Fruit fly (Drosophila melanogaster) whole organism, embryonic: ENCODE results near the gene CG33293.

ENCODE experiments used
- Awh ChIP-seq: fragments of 200-800 bp; sonication (Bioruptor generic); IDR thresholded peaks from 2 replicates; pipeline ENCODE4, ENCODE4 v1.3.6; 2022; ENCODE audit warnings: missing biosample characterization, missing genetic modification characterization
- B-H1 ChIP-seq: fragments of 200-800 bp; sonication (Bioruptor generic); IDR thresholded peaks from 3 replicates; pipeline ENCODE4 v1.3.6; 2022; ENCODE audit warnings: missing biosample characterization, missing genetic modification characterization
- CG10462 ChIP-seq: fragments of 200-800 bp; sonication (Bioruptor generic); optimal IDR thresholded peaks from 2 replicates; lab custom pipeline; 2016; ENCODE audit warnings: missing biosample characterization, missing genetic modification characterization
- CG12104 ChIP-seq: fragments of 200-800 bp; sonication (Bioruptor generic); optimal IDR thresholded peaks from 3 replicates; lab custom pipeline; 2016; ENCODE audit warnings: missing biosample characterization, missing genetic modification characterization
- CG1603 ChIP-seq: fragments of 200-800 bp; sonication (Bioruptor generic); optimal IDR thresholded peaks from 2 replicates; lab custom pipeline; 2019; ENCODE audit warnings: missing biosample characterization, mild to moderate bottlenecking, missing genetic modification characterization, moderate library complexity
- CG17359 ChIP-seq: fragments of 200-800 bp; sonication (Bioruptor generic); optimal IDR thresholded peaks from 3 replicates; lab custom pipeline; 2018; ENCODE audit warnings: missing biosample characterization, mild to moderate bottlenecking, missing genetic modification characterization, moderate library complexity
- CG18599 ChIP-seq: fragments of 200-800 bp; sonication (Bioruptor generic); optimal IDR thresholded peaks from 3 replicates; lab custom pipeline; 2017; ENCODE audit warnings: missing biosample characterization, missing genetic modification characterization, mild to moderate bottlenecking, moderate library complexity, missing genetic modification reagents
- CG31388 ChIP-seq: fragments of 200-800 bp; sonication (Bioruptor generic); optimal IDR thresholded peaks from 2 replicates; lab custom pipeline; 2016; ENCODE audit warnings: missing biosample characterization, missing genetic modification characterization
- CG31441 ChIP-seq: fragments of 200-800 bp; sonication (Bioruptor generic); IDR thresholded peaks from 2 replicates; pipeline ENCODE4 v1.3.6; 2022; ENCODE audit warnings: missing biosample characterization, missing genetic modification characterization
- CG34422 ChIP-seq: fragments of 200-800 bp; sonication (Bioruptor generic); IDR thresholded peaks from 3 replicates; pipeline ENCODE4 v1.3.6; 2022; ENCODE audit warnings: missing biosample characterization, missing genetic modification characterization
- CG3847 ChIP-seq: fragments of 200-800 bp; sonication (Bioruptor generic); IDR thresholded peaks from 2 replicates; pipeline ENCODE4 v1.3.6; 2022; ENCODE audit warnings: missing biosample characterization, missing genetic modification characterization
- CG4730 ChIP-seq: fragments of 200-800 bp; sonication (Bioruptor generic); IDR thresholded peaks from 2 replicates; pipeline ENCODE4 v1.3.6; 2022; ENCODE audit warnings: missing biosample characterization, missing genetic modification characterization
- CG7271 ChIP-seq: fragments of 200-800 bp; sonication (Bioruptor generic); optimal IDR thresholded peaks from 2 replicates; lab custom pipeline; 2018; ENCODE audit warnings: missing biosample characterization, mild to moderate bottlenecking, missing genetic modification characterization, moderate library complexity
- CG8924 ChIP-seq: fragments of 200-800 bp; optimal IDR thresholded peaks from 3 replicates; lab custom pipeline; 2019; ENCODE audit warnings: missing biosample characterization, mild to moderate bottlenecking, missing genetic modification characterization, moderate library complexity
- CG9876 ChIP-seq: fragments of 200-800 bp; sonication (Bioruptor generic); optimal IDR thresholded peaks from 2 replicates; lab custom pipeline; 2016; ENCODE audit warnings: missing biosample characterization, missing genetic modification characterization
- D19A ChIP-seq: fragments of 200-800 bp; optimal IDR thresholded peaks from 3 replicates; lab custom pipeline; 2019; ENCODE audit warnings: missing biosample characterization, mild to moderate bottlenecking, missing genetic modification characterization, moderate library complexity
- HLH3B ChIP-seq: fragments of 200-800 bp; sonication (Bioruptor generic); IDR thresholded peaks from 2 replicates; pipeline ENCODE4 v1.3.6; 2022; ENCODE audit warnings: missing biosample characterization, missing genetic modification characterization
- HLHmδ ChIP-seq: fragments of 200-800 bp; sonication (Bioruptor generic); optimal IDR thresholded peaks from 2 replicates; lab custom pipeline; 2018; ENCODE audit warnings: missing biosample characterization, mild to moderate bottlenecking, missing genetic modification characterization, moderate library complexity
- Hsf ChIP-seq: fragments of 200-800 bp; sonication (Bioruptor generic); optimal IDR thresholded peaks from 3 replicates; lab custom pipeline; 2016; ENCODE audit warnings: missing biosample characterization, missing genetic modification characterization
- NC2α ChIP-seq: fragments of 200-800 bp; sonication (Bioruptor generic); optimal IDR thresholded peaks from 2 replicates; lab custom pipeline; 2016; ENCODE audit warnings: missing biosample characterization, missing genetic modification characterization
- NfI ChIP-seq: fragments of 200-800 bp; sonication (Bioruptor generic); optimal IDR thresholded peaks from 3 replicates; lab custom pipeline; 2018; ENCODE audit warnings: missing biosample characterization, mild to moderate bottlenecking, missing genetic modification characterization, moderate library complexity
- Vsx1 ChIP-seq: fragments of 200-800 bp; sonication (Bioruptor generic); optimal IDR thresholded peaks from 2 replicates; lab custom pipeline; 2017; ENCODE audit warnings: missing biosample characterization, mild to moderate bottlenecking, missing genetic modification characterization, missing genetic modification reagents
- Xrp1 ChIP-seq: fragments of 200-800 bp; sonication (Bioruptor generic); IDR thresholded peaks from 2 replicates; pipeline ENCODE4 v1.3.6; 2022; ENCODE audit warnings: missing biosample characterization, missing genetic modification characterization
- ara ChIP-seq: fragments of 200-800 bp; sonication (Bioruptor generic); IDR thresholded peaks from 2 replicates; pipeline ENCODE4 v1.3.6; 2022; ENCODE audit warnings: missing biosample characterization, missing genetic modification characterization
- ash1 ChIP-seq: fragments of 200-800 bp; sonication (Bioruptor generic); optimal IDR thresholded peaks from 2 replicates; lab custom pipeline; 2018; ENCODE audit warnings: missing biosample characterization, mild to moderate bottlenecking, missing genetic modification characterization
- cato ChIP-seq: fragments of 200-800 bp; sonication (Bioruptor generic); optimal IDR thresholded peaks from 2 replicates; lab custom pipeline; 2016; ENCODE audit warnings: missing biosample characterization, missing genetic modification characterization, borderline replicate concordance
- crc ChIP-seq: fragments of 200-800 bp; sonication (Bioruptor generic); optimal IDR thresholded peaks from 2 replicates; lab custom pipeline; 2016; ENCODE audit warnings: missing biosample characterization, missing genetic modification characterization
- da ChIP-seq: fragments of 200-800 bp; sonication (Bioruptor generic); optimal IDR thresholded peaks from 2 replicates; lab custom pipeline; 2016; ENCODE audit warnings: missing biosample characterization, missing genetic modification characterization
- en ChIP-seq: fragments of 200-800 bp; sonication (Bioruptor generic); optimal IDR thresholded peaks from 2 replicates; lab custom pipeline; 2016; ENCODE audit warnings: missing biosample characterization, missing genetic modification characterization
- fd102C ChIP-seq: fragments of 200-800 bp; sonication (Bioruptor generic); optimal IDR thresholded peaks from 2 replicates; lab custom pipeline; 2018; ENCODE audit warnings: missing biosample characterization, mild to moderate bottlenecking, missing genetic modification characterization, moderate library complexity
- fru ChIP-seq: fragments of >200 bp; optimal IDR thresholded peaks from 2 replicates; lab custom pipeline; 2017
- gcm ChIP-seq: fragments of 200-800 bp; sonication (Bioruptor generic); optimal IDR thresholded peaks from 2 replicates; lab custom pipeline; 2019; ENCODE audit warnings: missing biosample characterization, mild to moderate bottlenecking, missing genetic modification characterization, moderate library complexity
- gcm2 ChIP-seq: fragments of 200-800 bp; sonication (Bioruptor generic); optimal IDR thresholded peaks from 2 replicates; lab custom pipeline; 2016; ENCODE audit warnings: missing biosample characterization, missing genetic modification characterization
- gt ChIP-seq: fragments of 200-800 bp; sonication (Bioruptor generic); IDR thresholded peaks from 2 replicates; pipeline ENCODE4 v1.3.6; 2022; ENCODE audit warnings: missing biosample characterization, missing genetic modification characterization
- hbn ChIP-seq: fragments of 200-800 bp; sonication (Bioruptor generic); IDR thresholded peaks from 2 replicates; pipeline ENCODE4 v1.3.6; 2022; ENCODE audit warnings: missing biosample characterization, missing genetic modification characterization; ENCODE audit not compliant: partially characterized antibody
- hkb ChIP-seq, 2 experiments: fragments of 200-800 bp in 1 of 2; fragments of >200 bp in 1 of 2; sonication (Bioruptor generic) in 1 of 2; IDR thresholded peaks in 1 of 2; optimal IDR thresholded peaks in 1 of 2; 2 replicates each; pipeline versions ENCODE4 v1.3.6 to Lab custom; 2017 to 2022; ENCODE audit warnings: missing biosample characterization in 1 of 2, missing genetic modification characterization in 1 of 2
- ind ChIP-seq: fragments of 200-800 bp; sonication (Bioruptor generic); optimal IDR thresholded peaks from 3 replicates; lab custom pipeline; 2016; ENCODE audit warnings: missing biosample characterization, missing genetic modification characterization
- kah ChIP-seq: fragments of 200-800 bp; sonication (Bioruptor generic); optimal IDR thresholded peaks from 2 replicates; lab custom pipeline; 2018; ENCODE audit warnings: missing biosample characterization, mild to moderate bottlenecking, missing genetic modification characterization
- kni ChIP-seq: fragments of 200-800 bp; sonication (Bioruptor generic); optimal IDR thresholded peaks from 3 replicates; lab custom pipeline; 2017; ENCODE audit warnings: mild to moderate bottlenecking, missing biosample characterization, missing genetic modification reagents, missing genetic modification characterization
- lola ChIP-seq, 3 experiments: fragments of >200 bp in 2 of 3; fragments of 200-800 bp in 1 of 3; sonication (Bioruptor generic) in 1 of 3; optimal IDR thresholded peaks; 2 replicates each; lab custom pipeline; 2017 to 2019; ENCODE audit warnings: missing biosample characterization in 3 of 3, missing genetic modification characterization in 3 of 3, mild to moderate bottlenecking in 1 of 3, moderate library complexity in 1 of 3
- nau ChIP-seq: fragments of 200-800 bp; sonication (Bioruptor generic); optimal IDR thresholded peaks from 3 replicates; lab custom pipeline; 2017; ENCODE audit warnings: missing biosample characterization, mild to moderate bottlenecking, missing genetic modification characterization, missing genetic modification reagents
- pfk ChIP-seq: fragments of 200-800 bp; sonication (Bioruptor generic); optimal IDR thresholded peaks from 2 replicates; lab custom pipeline; 2018; ENCODE audit warnings: missing biosample characterization, mild to moderate bottlenecking, missing genetic modification characterization, moderate library complexity
- pnt ChIP-seq: fragments of 200-800 bp; sonication (Bioruptor generic); optimal IDR thresholded peaks from 3 replicates; lab custom pipeline; 2016; ENCODE audit warnings: missing biosample characterization, missing genetic modification characterization
- row ChIP-seq: fragments of 200-800 bp; sonication (Bioruptor generic); IDR thresholded peaks from 3 replicates; pipeline ENCODE4 v1.3.6; 2022; ENCODE audit warnings: missing biosample characterization, missing genetic modification characterization
- schlank ChIP-seq: fragments of 200-800 bp; sonication (Bioruptor generic); optimal IDR thresholded peaks from 2 replicates; lab custom pipeline; 2018; ENCODE audit warnings: missing biosample characterization, mild to moderate bottlenecking, missing genetic modification characterization
- seq ChIP-seq: fragments of 200-800 bp; sonication (Bioruptor generic); IDR thresholded peaks from 2 replicates; pipeline ENCODE4 v1.3.6; 2022; ENCODE audit warnings: missing biosample characterization, missing genetic modification characterization
- zen ChIP-seq: fragments of 200-800 bp; sonication (Bioruptor generic); optimal IDR thresholded peaks from 3 replicates; lab custom pipeline; 2018; ENCODE audit warnings: missing biosample characterization, mild to moderate bottlenecking, missing genetic modification characterization, moderate library complexity
- zf30C ChIP-seq: fragments of 200-800 bp; sonication (Bioruptor generic); optimal IDR thresholded peaks from 3 replicates; lab custom pipeline; 2018; ENCODE audit warnings: missing biosample characterization, mild to moderate bottlenecking, missing genetic modification characterization

Gene CG33293

dm6 chr3R:5211901-5212758 lies 28.4 kb downstream of the CG33293 start (continued):
- TF ChIP-seq CG17359 (tag; lab: Kevin White, UChicago) (peak; percentile 52), hkb (optimal IDR thresholded peaks at IDR 0.05; lab: Kevin White, UChicago) (no peak), hkb (GFP tag; IDR thresholded peaks at IDR 0.05; lab: Robert Waterston, UW) (peak; percentile 40; the same call in 1 of the 2 replicates), NfI (GFP tag; lab: Kevin White, UChicago) (no peak), Awh (GFP tag; lab: Robert Waterston, UW) (peak; percentile 45; the same call in 1 of the 2 replicates), HLH3B (GFP tag; lab: Robert Waterston, UW) (no peak), gt (GFP tag; lab: Robert Waterston, UW) (peak; percentile 51; the same call in 1 of the 2 replicates), CG3847 (GFP tag; lab: Robert Waterston, UW) (no peak), en (GFP tag; lab: Kevin White, UChicago) (peak; percentile 69), CG10462 (GFP tag; lab: Kevin White, UChicago) (peak; percentile 71), ara (GFP tag; lab: Robert Waterston, UW) (peak; percentile 90), cato (GFP tag; lab: Kevin White, UChicago) (peak; percentile 46), kah (GFP tag; lab: Kevin White, UChicago) (peak; percentile 2), CG34422 (GFP tag; lab: Robert Waterston, UW) (peak; percentile 35; the same call in 1 of the 3 replicates), zen (tag; lab: Kevin White, UChicago) (peak; percentile 95), hbn (no peak), ash1 (GFP tag; lab: Kevin White, UChicago) (no peak), pnt (GFP tag; lab: Kevin White, UChicago) (peak; percentile 89), Vsx1 (GFP tag; lab: Kevin White, UChicago) (peak; percentile 34), CG7271 (tag; lab: Kevin White, UChicago) (peak; percentile 90), D19A (tag; lab: Kevin White, UChicago) (peak; percentile 85), nau (no peak), CG31441 (GFP tag; lab: Robert Waterston, UW) (peak; percentile 84), CG31388 (peak; percentile 26), ind (GFP tag; lab: Kevin White, UChicago) (peak; percentile 35), gcm (GFP tag; lab: Kevin White, UChicago) (peak; percentile 85), da (GFP tag; lab: Kevin White, UChicago) (peak; percentile 34), schlank (tag; lab: Kevin White, UChicago) (no peak), NC2α (peak; percentile 51), Xrp1 (GFP tag; lab: Robert Waterston, UW) (peak; percentile 95), HLHmδ (GFP tag; lab: Kevin White, UChicago) (peak; percentile 13), lola (GFP tag; optimal IDR thresholded peaks at IDR 0.05; lab: Kevin White, UChicago) (peak in 1 of 3 experiments; percentile 96), CG12104 (GFP tag; lab: Kevin White, UChicago) (peak; percentile 37), fru (lab: Kevin White, UChicago) (no peak), pfk (GFP tag; lab: Kevin White, UChicago) (no peak), fd102C (GFP tag; lab: Kevin White, UChicago) (peak; percentile 96), CG18599 (peak; percentile 52), CG8924 (tag; lab: Kevin White, UChicago) (peak; percentile 89), CG9876 (GFP tag; lab: Kevin White, UChicago) (peak; percentile 6), crc (GFP tag; lab: Kevin White, UChicago) (peak; percentile 41), kni (peak; percentile 97), zf30C (peak; percentile 100), seq (GFP tag; lab: Robert Waterston, UW) (no peak), gcm2 (GFP tag; lab: Kevin White, UChicago) (peak; percentile 24), CG4730 (GFP tag; lab: Robert Waterston, UW) (peak; percentile 57), CG1603 (tag; lab: Kevin White, UChicago) (peak; percentile 93), B-H1 (GFP tag; lab: Robert Waterston, UW) (no peak), Hsf (GFP tag; lab: Kevin White, UChicago) (peak; percentile 81), row (GFP tag; lab: Robert Waterston, UW) (peak; percentile 87)
